Fruit fly (Drosophila melanogaster) whole organism, embryonic: ENCODE results near the gene yellow-f2.

ENCODE experiments used
- Atf6 ChIP-seq: fragments of 200-800 bp; sonication (Bioruptor generic); IDR thresholded peaks from 2 replicates; pipeline ENCODE4 v1.3.6; 2022; ENCODE audit warnings: missing biosample characterization, missing genetic modification characterization
- CG10543 ChIP-seq: fragments of 200-800 bp; sonication (Bioruptor generic); optimal IDR thresholded peaks from 3 replicates; lab custom pipeline; 2017; ENCODE audit warnings: missing biosample characterization, mild to moderate bottlenecking, missing genetic modification characterization, moderate library complexity
- CG11247 ChIP-seq: fragments of 200-800 bp; sonication (Bioruptor generic); IDR thresholded peaks from 2 replicates; pipeline ENCODE4 v1.3.6; 2022; ENCODE audit warnings: missing biosample characterization, missing genetic modification characterization
- CG12104 ChIP-seq: fragments of 200-800 bp; sonication (Bioruptor generic); optimal IDR thresholded peaks from 3 replicates; lab custom pipeline; 2016; ENCODE audit warnings: missing biosample characterization, missing genetic modification characterization
- CG15269 ChIP-seq: fragments of 200-800 bp; sonication (Bioruptor generic); optimal IDR thresholded peaks from 2 replicates; lab custom pipeline; 2018; ENCODE audit warnings: missing biosample characterization, mild to moderate bottlenecking, missing genetic modification characterization, moderate library complexity
- CG15514 ChIP-seq: fragments of 200-800 bp; sonication (Bioruptor generic); optimal IDR thresholded peaks from 3 replicates; lab custom pipeline; 2017; ENCODE audit warnings: missing biosample characterization, missing genetic modification characterization, mild to moderate bottlenecking, moderate library complexity, missing genetic modification reagents
- CG15696 ChIP-seq: fragments of 200-800 bp; sonication (Bioruptor generic); optimal IDR thresholded peaks from 2 replicates; lab custom pipeline; 2019; ENCODE audit warnings: missing biosample characterization, mild to moderate bottlenecking, missing genetic modification characterization, moderate library complexity
- CG2875 ChIP-seq: fragments of 200-800 bp; sonication (Bioruptor generic); optimal IDR thresholded peaks from 2 replicates; lab custom pipeline; 2017; ENCODE audit warnings: missing biosample characterization, mild to moderate bottlenecking, missing genetic modification characterization, missing genetic modification reagents
- CG3407 ChIP-seq: fragments of 200-800 bp; sonication (Bioruptor generic); optimal IDR thresholded peaks from 2 replicates; lab custom pipeline; 2018; ENCODE audit warnings: missing biosample characterization, mild to moderate bottlenecking, missing genetic modification characterization
- CG3726 ChIP-seq: fragments of 200-800 bp; sonication (Bioruptor generic); IDR thresholded peaks from 3 replicates; pipeline ENCODE4, ENCODE4 v1.3.6; 2022; ENCODE audit warnings: missing biosample characterization, missing genetic modification characterization
- CG4617 ChIP-seq: fragments of 200-800 bp; sonication (Bioruptor generic); optimal IDR thresholded peaks from 3 replicates; lab custom pipeline; 2016; ENCODE audit warnings: missing biosample characterization, missing genetic modification characterization, borderline replicate concordance
- CG4730 ChIP-seq: fragments of 200-800 bp; sonication (Bioruptor generic); IDR thresholded peaks from 2 replicates; pipeline ENCODE4 v1.3.6; 2022; ENCODE audit warnings: missing biosample characterization, missing genetic modification characterization
- CG4820 ChIP-seq: fragments of 200-800 bp; sonication (Bioruptor generic); optimal IDR thresholded peaks from 3 replicates; lab custom pipeline; 2016; ENCODE audit warnings: missing biosample characterization, missing genetic modification characterization
- CG5245 ChIP-seq: fragments of 200-800 bp; sonication (Bioruptor generic); optimal IDR thresholded peaks from 3 replicates; lab custom pipeline; 2016; ENCODE audit warnings: missing biosample characterization, missing genetic modification characterization
- CG6254 ChIP-seq: fragments of 200-800 bp; sonication (Bioruptor generic); optimal IDR thresholded peaks from 3 replicates; lab custom pipeline; 2017; ENCODE audit warnings: mild to moderate bottlenecking, missing biosample characterization, missing genetic modification reagents, missing genetic modification characterization
- CG6272 ChIP-seq: fragments of 200-800 bp; sonication (Bioruptor generic); IDR thresholded peaks from 2 replicates; pipeline ENCODE4 v1.3.6; 2022; ENCODE audit warnings: missing biosample characterization, missing genetic modification characterization
- CG7745 ChIP-seq: fragments of 200-800 bp; sonication (Bioruptor generic); optimal IDR thresholded peaks from 2 replicates; lab custom pipeline; 2018; ENCODE audit warnings: missing biosample characterization, mild to moderate bottlenecking, missing genetic modification characterization, moderate library complexity
- CG8290 ChIP-seq, 3 experiments: fragments of 200-800 bp; sonication (Bioruptor generic); optimal IDR thresholded peaks; 2 replicates each; lab custom pipeline; 2016 to 2019; ENCODE audit warnings: missing biosample characterization in 3 of 3, missing genetic modification characterization in 3 of 3, mild to moderate bottlenecking in 2 of 3, moderate library complexity in 1 of 3
- CG9876 ChIP-seq: fragments of 200-800 bp; sonication (Bioruptor generic); optimal IDR thresholded peaks from 2 replicates; lab custom pipeline; 2016; ENCODE audit warnings: missing biosample characterization, missing genetic modification characterization
- Camta ChIP-seq: fragments of 200-800 bp; sonication (Bioruptor generic); optimal IDR thresholded peaks from 2 replicates; lab custom pipeline; 2016; ENCODE audit warnings: missing biosample characterization, missing genetic modification characterization
- CrebB ChIP-seq: fragments of 200-800 bp; sonication (Bioruptor generic); optimal IDR thresholded peaks from 3 replicates; lab custom pipeline; 2018; ENCODE audit warnings: missing biosample characterization, mild to moderate bottlenecking, missing genetic modification characterization
- ERR ChIP-seq: fragments of 200-800 bp; sonication (Bioruptor generic); optimal IDR thresholded peaks from 2 replicates; lab custom pipeline; 2016; ENCODE audit warnings: missing biosample characterization, missing genetic modification characterization
- Elba2 ChIP-seq: fragments of 200-800 bp; sonication (Bioruptor generic); optimal IDR thresholded peaks from 3 replicates; lab custom pipeline; 2016; ENCODE audit warnings: missing biosample characterization, missing genetic modification characterization
- Hsf ChIP-seq: fragments of 200-800 bp; sonication (Bioruptor generic); optimal IDR thresholded peaks from 3 replicates; lab custom pipeline; 2016; ENCODE audit warnings: missing biosample characterization, missing genetic modification characterization
- Mad ChIP-seq: fragments of 200-800 bp; sonication (Bioruptor generic); optimal IDR thresholded peaks from 2 replicates; lab custom pipeline; 2016; ENCODE audit warnings: missing biosample characterization, missing genetic modification characterization
- Myb ChIP-seq: fragments of 200-800 bp; sonication (Bioruptor generic); optimal IDR thresholded peaks from 2 replicates; lab custom pipeline; 2016; ENCODE audit warnings: missing biosample characterization, missing genetic modification characterization
- Nf-YB ChIP-seq: fragments of 200-800 bp; sonication (Bioruptor generic); optimal IDR thresholded peaks from 3 replicates; lab custom pipeline; 2019; ENCODE audit warnings: missing biosample characterization, mild to moderate bottlenecking, missing genetic modification characterization, moderate library complexity
- Oli ChIP-seq: fragments of 200-800 bp; sonication (Bioruptor generic); optimal IDR thresholded peaks from 2 replicates; lab custom pipeline; 2018; ENCODE audit warnings: missing biosample characterization, mild to moderate bottlenecking, missing genetic modification characterization, moderate library complexity
- Ptx1 ChIP-seq: fragments of 200-800 bp; sonication (Bioruptor generic); IDR thresholded peaks from 2 replicates; pipeline ENCODE4 v1.3.6; 2022; ENCODE audit warnings: missing biosample characterization, missing genetic modification characterization
- az2 ChIP-seq: fragments of 200-800 bp; sonication (Bioruptor generic); optimal IDR thresholded peaks from 3 replicates; lab custom pipeline; 2016; ENCODE audit warnings: missing biosample characterization, missing genetic modification characterization
- chn ChIP-seq: fragments of 200-800 bp; sonication (Bioruptor generic); optimal IDR thresholded peaks from 2 replicates; lab custom pipeline; 2016; ENCODE audit warnings: missing biosample characterization, missing genetic modification characterization
- crc ChIP-seq: fragments of 200-800 bp; sonication (Bioruptor generic); optimal IDR thresholded peaks from 2 replicates; lab custom pipeline; 2016; ENCODE audit warnings: missing biosample characterization, missing genetic modification characterization
- dan ChIP-seq: fragments of 200-800 bp; sonication (Bioruptor generic); IDR thresholded peaks from 2 replicates; pipeline ENCODE4 v1.3.6; 2022; ENCODE audit warnings: missing biosample characterization, missing genetic modification characterization
- dati ChIP-seq: fragments of 200-800 bp; sonication (Bioruptor generic); IDR thresholded peaks from 2 replicates; pipeline ENCODE4 v1.3.6; 2022; ENCODE audit warnings: missing biosample characterization, missing genetic modification characterization
- dmrt99B ChIP-seq: fragments of 200-800 bp; sonication (Bioruptor generic); optimal IDR thresholded peaks from 2 replicates; lab custom pipeline; 2018; ENCODE audit warnings: missing biosample characterization, mild to moderate bottlenecking, missing genetic modification characterization, moderate library complexity
- fd96Cb ChIP-seq: fragments of 200-800 bp; sonication (Bioruptor generic); optimal IDR thresholded peaks from 2 replicates; lab custom pipeline; 2018; ENCODE audit warnings: missing biosample characterization, mild to moderate bottlenecking, missing genetic modification characterization, moderate library complexity
- kni ChIP-seq: fragments of 200-800 bp; sonication (Bioruptor generic); optimal IDR thresholded peaks from 3 replicates; lab custom pipeline; 2017; ENCODE audit warnings: mild to moderate bottlenecking, missing biosample characterization, missing genetic modification reagents, missing genetic modification characterization
- knrl ChIP-seq: fragments of 200-800 bp; sonication (Bioruptor generic); IDR thresholded peaks from 3 replicates; pipeline ENCODE4 v1.3.6; 2022; ENCODE audit warnings: missing biosample characterization, missing genetic modification characterization; ENCODE audit not compliant: partially characterized antibody
- onecut ChIP-seq: fragments of 200-800 bp; sonication (Bioruptor generic); IDR thresholded peaks from 2 replicates; pipeline ENCODE4 v1.3.6; 2022; ENCODE audit warnings: missing biosample characterization, missing genetic modification characterization
- prd ChIP-seq, 3 experiments: fragments of >200 bp in 2 of 3; fragments of 200-800 bp in 1 of 3; sonication (Bioruptor generic) in 1 of 3; optimal IDR thresholded peaks in 2 of 3; IDR thresholded peaks in 1 of 3; 2 replicates in 2 of 3; 3 replicates in 1 of 3; pipeline versions ENCODE4 v1.3.6 to Lab custom; 2017 to 2022; ENCODE audit warnings: missing biosample characterization in 1 of 3, missing genetic modification characterization in 1 of 3
- ranshi ChIP-seq: fragments of 200-800 bp; sonication (Bioruptor generic); IDR thresholded peaks from 2 replicates; pipeline ENCODE4 v1.3.6; 2022; ENCODE audit warnings: missing biosample characterization, missing genetic modification characterization
- sc ChIP-seq, 3 experiments: fragments of >200 bp in 2 of 3; fragments of 200-800 bp in 1 of 3; sonication (Bioruptor generic) in 1 of 3; optimal IDR thresholded peaks; 2 replicates in 2 of 3; 3 replicates in 1 of 3; lab custom pipeline; 2017; ENCODE audit warnings: mild to moderate bottlenecking in 1 of 3, missing biosample characterization in 1 of 3, missing genetic modification characterization in 1 of 3, missing genetic modification reagents in 1 of 3
- tna ChIP-seq: fragments of 200-800 bp; sonication (Bioruptor generic); IDR thresholded peaks from 2 replicates; pipeline ENCODE4 v1.3.6; 2022; ENCODE audit warnings: missing biosample characterization, missing genetic modification characterization; ENCODE audit not compliant: partially characterized antibody
- vfl ChIP-seq: fragments of 200-800 bp; sonication (Bioruptor generic); optimal IDR thresholded peaks from 2 replicates; lab custom pipeline; 2016; ENCODE audit warnings: missing biosample characterization, missing genetic modification characterization
- wor ChIP-seq: fragments of 200-800 bp; sonication (Bioruptor generic); IDR thresholded peaks from 2 replicates; pipeline ENCODE4 v1.3.6; 2022; ENCODE audit warnings: missing biosample characterization, missing genetic modification characterization
- z ChIP-seq: fragments of 200-800 bp; sonication (Bioruptor generic); IDR thresholded peaks from 3 replicates; pipeline ENCODE4 v1.3.6; 2022; ENCODE audit warnings: missing biosample characterization, missing genetic modification characterization
- zf30C ChIP-seq: fragments of 200-800 bp; sonication (Bioruptor generic); optimal IDR thresholded peaks from 3 replicates; lab custom pipeline; 2018; ENCODE audit warnings: missing biosample characterization, mild to moderate bottlenecking, missing genetic modification characterization

yellow-f2 gene

dm6 chr3R:12982167-12982981, 12.6 kb downstream of the yellow-f2 start (continued):
- peak; percentile 64 for TF ChIP-seq Ptx1 (GFP tag; lab: Robert Waterston, UW)
- peak; percentile 60 for TF ChIP-seq fd96Cb (tag; lab: Kevin White, UChicago)
- TF ChIP-seq kni (GFP tag; lab: Kevin White, UChicago), result peak; percentile 29
- peak; percentile 39 for TF ChIP-seq CrebB (tag; lab: Kevin White, UChicago)
- TF ChIP-seq CG11247 (GFP tag; lab: Robert Waterston, UW), result 0 out of 2 replicates have a peak, but pooled peaks have one; percentile 46
- TF ChIP-seq Oli (tag; lab: Kevin White, UChicago), result peak; percentile 83
- TF ChIP-seq CG4617, result no peak
- TF ChIP-seq CG3726 (GFP tag; lab: Robert Waterston, UW), result no peak
- TF ChIP-seq dan (GFP tag; lab: Robert Waterston, UW), result no peak
- TF ChIP-seq ranshi (GFP tag; lab: Robert Waterston, UW), result peak; percentile 58; the same call in 1 of the 2 replicates
- peak; percentile 52 for TF ChIP-seq Nf-YB
- TF ChIP-seq dati (GFP tag; lab: Robert Waterston, UW), result no peak
- TF ChIP-seq CG3407 (GFP tag; lab: Kevin White, UChicago), result no peak
- peak; percentile 77 for TF ChIP-seq az2 (GFP tag; lab: Kevin White, UChicago)
- no peak for TF ChIP-seq prd (optimal IDR thresholded peaks at IDR 0.05; lab: Kevin White, UChicago)
- peak; percentile 63 for TF ChIP-seq prd (GFP tag; IDR thresholded peaks at IDR 0.05; lab: Robert Waterston, UW)
- TF ChIP-seq ERR (GFP tag; lab: Kevin White, UChicago), result no peak
- peak; percentile 35 for TF ChIP-seq Camta (GFP tag; lab: Kevin White, UChicago)
- TF ChIP-seq CG6254 (GFP tag; lab: Kevin White, UChicago), result peak; percentile 50
- TF ChIP-seq Hsf, result peak; percentile 58
- TF ChIP-seq CG7745 (tag; lab: Kevin White, UChicago), result no peak
- TF ChIP-seq CG5245, result no peak
- no peak for TF ChIP-seq zf30C (GFP tag; lab: Kevin White, UChicago)
- TF ChIP-seq CG6272 (GFP tag; lab: Robert Waterston, UW), result no peak
- TF ChIP-seq knrl (GFP tag; lab: Robert Waterston, UW), result no peak
- TF ChIP-seq sc (optimal IDR thresholded peaks at IDR 0.05; lab: Kevin White, UChicago), result no peak
- peak; percentile 12 for TF ChIP-seq sc (GFP tag; optimal IDR thresholded peaks at IDR 0.05; lab: Kevin White, UChicago)
- TF ChIP-seq CG15269 (tag; lab: Kevin White, UChicago), result peak; percentile 83
- TF ChIP-seq Mad (GFP tag; lab: Kevin White, UChicago), result peak; percentile 16
- TF ChIP-seq tna, result no peak
- peak; percentile 59 for TF ChIP-seq CG15514 (GFP tag; lab: Kevin White, UChicago)
- peak; percentile 41 for TF ChIP-seq wor
- no peak for TF ChIP-seq vfl (GFP tag; lab: Kevin White, UChicago)
- TF ChIP-seq CG2875 (GFP tag; lab: Kevin White, UChicago), result no peak
- TF ChIP-seq Elba2 (GFP tag; lab: Kevin White, UChicago), result no peak
- TF ChIP-seq CG8290 (GFP tag; optimal IDR thresholded peaks at IDR 0.05; lab: Kevin White, UChicago), result no peak
- TF ChIP-seq CG8290 (tag; optimal IDR thresholded peaks at IDR 0.05; lab: Kevin White, UChicago), result peak in 1 of 2 experiments; percentile 60
- TF ChIP-seq crc (GFP tag; lab: Kevin White, UChicago), result peak; percentile 13
- peak; percentile 62 for TF ChIP-seq chn
- TF ChIP-seq onecut (GFP tag; lab: Robert Waterston, UW), result peak; percentile 55; the same call in 1 of the 2 replicates
- TF ChIP-seq CG9876 (GFP tag; lab: Kevin White, UChicago), result no peak
- peak; percentile 72 for TF ChIP-seq dmrt99B (tag; lab: Kevin White, UChicago)
- TF ChIP-seq CG10543 (GFP tag; lab: Kevin White, UChicago), result peak; percentile 73
- TF ChIP-seq CG4730 (GFP tag; lab: Robert Waterston, UW), result no peak
- peak; percentile 74 for TF ChIP-seq Atf6 (GFP tag; lab: Robert Waterston, UW)
- TF ChIP-seq CG12104 (GFP tag; lab: Kevin White, UChicago), result peak; percentile 41
- TF ChIP-seq z (GFP tag; lab: Robert Waterston, UW), result no peak
- TF ChIP-seq CG4820 (GFP tag; lab: Kevin White, UChicago), result peak; percentile 33
- TF ChIP-seq Myb (GFP tag; lab: Kevin White, UChicago), result no peak
- peak; percentile 39 for TF ChIP-seq CG15696
